Fruit fly (Drosophila melanogaster) whole organism, embryonic: ENCODE data around the gene CG13622.
A peak's percentile ranks its signal among the peaks of the same experiment; 100 is the strongest.

ENCODE experiments used
- ATbp ChIP-seq: fragments of 200-800 bp; sonication (Bioruptor generic); optimal IDR thresholded peaks from 2 replicates; lab custom pipeline; 2017; ENCODE audit warnings: missing biosample characterization, mild to moderate bottlenecking, missing genetic modification characterization, missing genetic modification reagents
- Aef1 ChIP-seq: fragments of 200-800 bp; sonication (Bioruptor generic); IDR thresholded peaks from 3 replicates; pipeline ENCODE4 v1.3.6; 2022; ENCODE audit warnings: missing biosample characterization, missing genetic modification characterization
- BEAF-32 ChIP-seq: fragments of 200-800 bp; sonication (Bioruptor generic); optimal IDR thresholded peaks from 3 replicates; lab custom pipeline; 2017; ENCODE audit warnings: missing biosample characterization, missing genetic modification characterization, mild to moderate bottlenecking, moderate library complexity, missing genetic modification reagents
- CG10267 ChIP-seq: fragments of 200-800 bp; sonication (Bioruptor generic); optimal IDR thresholded peaks from 2 replicates; lab custom pipeline; 2018; ENCODE audit warnings: missing biosample characterization, mild to moderate bottlenecking, missing genetic modification characterization, moderate library complexity
- CG11695 ChIP-seq: fragments of 200-800 bp; sonication (Bioruptor generic); IDR thresholded peaks from 3 replicates; pipeline ENCODE4 v1.3.6; 2022; ENCODE audit warnings: missing biosample characterization, missing genetic modification characterization
- CG14860 ChIP-seq: fragments of 200-800 bp; sonication (Bioruptor generic); IDR thresholded peaks from 3 replicates; pipeline ENCODE4 v1.3.6; 2022; ENCODE audit warnings: missing biosample characterization, missing genetic modification characterization; ENCODE audit not compliant: partially characterized antibody
- CG15479 ChIP-seq: fragments of 200-800 bp; sonication (Bioruptor generic); optimal IDR thresholded peaks from 3 replicates; lab custom pipeline; 2019; ENCODE audit warnings: missing biosample characterization, mild to moderate bottlenecking, missing genetic modification characterization, moderate library complexity
- CG1602 ChIP-seq: fragments of 200-800 bp; sonication (Bioruptor generic); optimal IDR thresholded peaks from 3 replicates; lab custom pipeline; 2016; ENCODE audit warnings: missing biosample characterization, missing genetic modification characterization
- CG1647 ChIP-seq: fragments of 200-800 bp; sonication (Bioruptor generic); optimal IDR thresholded peaks from 3 replicates; lab custom pipeline; 2016; ENCODE audit warnings: missing biosample characterization, missing genetic modification characterization
- CG3163 ChIP-seq: fragments of 200-800 bp; sonication (Bioruptor generic); optimal IDR thresholded peaks from 3 replicates; lab custom pipeline; 2016; ENCODE audit warnings: missing biosample characterization, missing genetic modification characterization
- CG32532 ChIP-seq: fragments of 200-800 bp; sonication (Bioruptor generic); IDR thresholded peaks from 2 replicates; pipeline ENCODE4 v1.3.6; 2022; ENCODE audit warnings: missing biosample characterization, missing genetic modification characterization
- CG3838 ChIP-seq: fragments of 200-800 bp; sonication (Bioruptor generic); optimal IDR thresholded peaks from 3 replicates; lab custom pipeline; 2016; ENCODE audit warnings: missing biosample characterization, missing genetic modification characterization
- CG7839 ChIP-seq: fragments of 200-800 bp; sonication (Bioruptor generic); optimal IDR thresholded peaks from 3 replicates; lab custom pipeline; 2018; ENCODE audit warnings: missing biosample characterization, mild to moderate bottlenecking, missing genetic modification characterization, moderate library complexity
- CG7928 ChIP-seq: fragments of 200-800 bp; sonication (Bioruptor generic); optimal IDR thresholded peaks from 2 replicates; lab custom pipeline; 2017; ENCODE audit warnings: missing biosample characterization, mild to moderate bottlenecking, missing genetic modification characterization
- Chrac-16 ChIP-seq: fragments of 200-800 bp; sonication (Bioruptor generic); optimal IDR thresholded peaks from 3 replicates; lab custom pipeline; 2016; ENCODE audit warnings: missing biosample characterization, missing genetic modification characterization
- CoRest ChIP-seq: fragments of 200-800 bp; sonication (Bioruptor generic); optimal IDR thresholded peaks from 3 replicates; lab custom pipeline; 2018; ENCODE audit warnings: missing biosample characterization, mild to moderate bottlenecking, missing genetic modification characterization, moderate library complexity
- CrebB ChIP-seq: fragments of 200-800 bp; sonication (Bioruptor generic); optimal IDR thresholded peaks from 3 replicates; lab custom pipeline; 2018; ENCODE audit warnings: missing biosample characterization, mild to moderate bottlenecking, missing genetic modification characterization
- Drgx ChIP-seq: fragments of 200-800 bp; sonication (Bioruptor generic); IDR thresholded peaks from 2 replicates; pipeline ENCODE4 v1.3.6; 2022; ENCODE audit warnings: missing biosample characterization, missing genetic modification characterization
- E2f1 ChIP-seq: fragments of 200-800 bp; sonication (Bioruptor generic); IDR thresholded peaks from 2 replicates; pipeline ENCODE4 v1.3.6; 2022; ENCODE audit warnings: missing biosample characterization, missing genetic modification characterization
- E2f2 ChIP-seq: fragments of 200-800 bp; sonication (Bioruptor generic); IDR thresholded peaks from 2 replicates; pipeline ENCODE4 v1.3.6; 2022; ENCODE audit warnings: missing biosample characterization, missing genetic modification characterization
- ERR ChIP-seq: fragments of 200-800 bp; sonication (Bioruptor generic); optimal IDR thresholded peaks from 2 replicates; lab custom pipeline; 2016; ENCODE audit warnings: missing biosample characterization, missing genetic modification characterization
- Fer1 ChIP-seq: fragments of 200-800 bp; sonication (Bioruptor generic); optimal IDR thresholded peaks from 2 replicates; lab custom pipeline; 2017; ENCODE audit warnings: missing biosample characterization, mild to moderate bottlenecking, missing genetic modification characterization
- HLHmδ ChIP-seq: fragments of 200-800 bp; sonication (Bioruptor generic); optimal IDR thresholded peaks from 2 replicates; lab custom pipeline; 2018; ENCODE audit warnings: missing biosample characterization, mild to moderate bottlenecking, missing genetic modification characterization, moderate library complexity
- Hey ChIP-seq: fragments of 200-800 bp; sonication (Bioruptor generic); optimal IDR thresholded peaks from 3 replicates; lab custom pipeline; 2018; ENCODE audit warnings: missing biosample characterization, mild to moderate bottlenecking, missing genetic modification characterization
- MESR4 ChIP-seq: fragments of 200-800 bp; sonication (Bioruptor generic); optimal IDR thresholded peaks from 2 replicates; lab custom pipeline; 2018; ENCODE audit warnings: missing biosample characterization, mild to moderate bottlenecking, missing genetic modification characterization, moderate library complexity
- Oaz ChIP-seq: fragments of 200-800 bp; sonication (Bioruptor generic); IDR thresholded peaks from 2 replicates; pipeline ENCODE4 v1.3.6; 2022; ENCODE audit warnings: missing biosample characterization, missing genetic modification characterization
- PHDP ChIP-seq: fragments of 200-800 bp; sonication (Bioruptor generic); optimal IDR thresholded peaks from 3 replicates; lab custom pipeline; 2018; ENCODE audit warnings: missing biosample characterization, mild to moderate bottlenecking, missing genetic modification characterization, moderate library complexity
- Side ChIP-seq: fragments of 200-800 bp; sonication (Bioruptor generic); optimal IDR thresholded peaks from 2 replicates; lab custom pipeline; 2016; ENCODE audit warnings: missing biosample characterization, missing genetic modification characterization
- Taf1 ChIP-seq: fragments of 200-800 bp; sonication (Bioruptor generic); IDR thresholded peaks from 2 replicates; pipeline ENCODE4 v1.3.6; 2022; ENCODE audit warnings: missing biosample characterization, missing genetic modification characterization
- Trl ChIP-seq, 3 experiments: fragments of >200 bp in 2 of 3; fragments of 200-800 bp in 1 of 3; sonication (Bioruptor generic) in 1 of 3; optimal IDR thresholded peaks; 2 replicates in 1 of 3; 3 replicates in 2 of 3; lab custom pipeline; 2016 to 2017; ENCODE audit warnings: missing biosample characterization in 1 of 3, missing genetic modification characterization in 1 of 3
- Xbp1 ChIP-seq: fragments of 200-800 bp; sonication (Bioruptor generic); optimal IDR thresholded peaks from 3 replicates; lab custom pipeline; 2016; ENCODE audit warnings: missing biosample characterization, mild to moderate bottlenecking, missing genetic modification characterization
- bbx ChIP-seq: fragments of 200-800 bp; sonication (Bioruptor generic); IDR thresholded peaks from 2 replicates; pipeline ENCODE4 v1.3.6; 2022; ENCODE audit warnings: missing biosample characterization, missing genetic modification characterization; ENCODE audit not compliant: partially characterized antibody
- caup ChIP-seq: fragments of 200-800 bp; sonication (Bioruptor generic); optimal IDR thresholded peaks from 3 replicates; lab custom pipeline; 2017; ENCODE audit warnings: missing biosample characterization, mild to moderate bottlenecking, missing genetic modification characterization, moderate library complexity; ENCODE audit not compliant: severe bottlenecking
- chif ChIP-seq, 2 experiments: fragments of 200-800 bp; sonication (Bioruptor generic); optimal IDR thresholded peaks; 3 replicates each; lab custom pipeline; 2016; ENCODE audit warnings: missing biosample characterization in 2 of 2, missing genetic modification characterization in 2 of 2
- dpn ChIP-seq, 2 experiments: fragments of 200-800 bp; sonication (Bioruptor generic); optimal IDR thresholded peaks; 3 replicates each; lab custom pipeline; 2016; ENCODE audit warnings: missing biosample characterization in 2 of 2, missing genetic modification characterization in 2 of 2
- fu2 ChIP-seq: fragments of 200-800 bp; sonication (Bioruptor generic); optimal IDR thresholded peaks from 2 replicates; lab custom pipeline; 2016; ENCODE audit warnings: missing biosample characterization, missing genetic modification characterization
- inv ChIP-seq: fragments of 200-800 bp; sonication (Bioruptor generic); IDR thresholded peaks from 2 replicates; pipeline ENCODE4 v1.3.6; 2022; ENCODE audit warnings: missing biosample characterization, missing genetic modification characterization; ENCODE audit not compliant: partially characterized antibody
- knrl ChIP-seq: fragments of 200-800 bp; sonication (Bioruptor generic); IDR thresholded peaks from 3 replicates; pipeline ENCODE4 v1.3.6; 2022; ENCODE audit warnings: missing biosample characterization, missing genetic modification characterization; ENCODE audit not compliant: partially characterized antibody
- lab ChIP-seq: fragments of 200-800 bp; sonication (Bioruptor generic); optimal IDR thresholded peaks from 3 replicates; lab custom pipeline; 2017; ENCODE audit warnings: missing biosample characterization, missing genetic modification characterization, mild to moderate bottlenecking, moderate library complexity, missing genetic modification reagents
- nau ChIP-seq: fragments of 200-800 bp; sonication (Bioruptor generic); optimal IDR thresholded peaks from 3 replicates; lab custom pipeline; 2017; ENCODE audit warnings: missing biosample characterization, mild to moderate bottlenecking, missing genetic modification characterization, missing genetic modification reagents
- nerfin-2 ChIP-seq: fragments of 200-800 bp; sonication (Bioruptor generic); IDR thresholded peaks from 2 replicates; pipeline ENCODE4 v1.3.6; 2022; ENCODE audit warnings: missing biosample characterization, missing genetic modification characterization; ENCODE audit not compliant: partially characterized antibody
- oc ChIP-seq: fragments of 200-800 bp; sonication (Bioruptor generic); optimal IDR thresholded peaks from 2 replicates; lab custom pipeline; 2018; ENCODE audit warnings: missing biosample characterization, mild to moderate bottlenecking, missing genetic modification characterization, moderate library complexity
- scrt ChIP-seq: fragments of 200-800 bp; sonication (Bioruptor generic); optimal IDR thresholded peaks from 2 replicates; lab custom pipeline; 2018; ENCODE audit warnings: missing biosample characterization, mild to moderate bottlenecking, missing genetic modification characterization, moderate library complexity
- slou ChIP-seq: fragments of 200-800 bp; sonication (Bioruptor generic); optimal IDR thresholded peaks from 3 replicates; lab custom pipeline; 2016; ENCODE audit warnings: missing biosample characterization, missing genetic modification characterization
- slp2 ChIP-seq: fragments of 200-800 bp; sonication (Bioruptor generic); optimal IDR thresholded peaks from 2 replicates; lab custom pipeline; 2016; ENCODE audit warnings: missing biosample characterization, missing genetic modification characterization
- tna ChIP-seq: fragments of 200-800 bp; sonication (Bioruptor generic); IDR thresholded peaks from 2 replicates; pipeline ENCODE4 v1.3.6; 2022; ENCODE audit warnings: missing biosample characterization, missing genetic modification characterization; ENCODE audit not compliant: partially characterized antibody
- zfh1 ChIP-seq: fragments of 200-800 bp; sonication (Bioruptor generic); IDR thresholded peaks from 3 replicates; pipeline ENCODE4 v1.3.6; 2022; ENCODE audit warnings: missing biosample characterization, missing genetic modification characterization

Gene CG13622

DNA sequence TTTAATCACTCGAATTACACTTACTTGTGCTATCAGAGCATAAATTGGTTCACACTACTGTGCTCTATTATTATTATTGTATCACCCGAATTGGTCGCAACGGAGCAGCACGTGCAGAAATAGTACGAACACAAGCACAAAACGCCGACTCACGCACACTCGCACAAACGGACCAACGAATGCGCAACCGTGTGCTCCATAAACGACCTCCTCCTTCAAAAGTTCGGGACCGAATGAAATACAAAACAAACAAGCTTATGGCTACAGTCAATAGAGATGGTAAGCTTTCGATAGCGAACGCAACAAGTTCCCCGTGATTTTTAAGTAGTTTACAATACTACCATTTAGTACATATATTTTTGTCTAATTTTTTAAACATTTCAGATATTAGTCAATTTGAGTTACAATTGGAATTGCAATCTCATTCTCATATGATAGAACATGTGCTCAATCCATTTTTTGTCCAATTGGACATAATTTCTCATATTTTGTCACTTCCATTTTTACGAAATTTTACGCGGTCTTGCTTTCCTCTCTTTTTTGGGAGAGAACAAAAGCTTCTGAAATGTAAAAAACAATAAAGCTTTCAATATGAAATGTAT lies 20.3 kb upstream of the CG13622 start, which contains the start of gene Cftr (continued):
- TF ChIP-seq caup (GFP tag; lab: Kevin White, UChicago) (peak; percentile 83), HLHmδ (GFP tag; lab: Kevin White, UChicago) (peak; percentile 9), CG7839 (tag; lab: Kevin White, UChicago) (peak; percentile 34), chif (GFP tag; optimal IDR thresholded peaks at IDR 0.05; lab: Kevin White, UChicago) (peak in 1 of 2 experiments; percentile 43), nau (no peak), PHDP (tag; lab: Kevin White, UChicago) (peak; percentile 15), ERR (peak; percentile 52), CG1602 (GFP tag; lab: Kevin White, UChicago) (no peak), bbx (GFP tag; lab: Robert Waterston, UW) (peak; percentile 74; the same call in 1 of the 2 replicates), Xbp1 (peak; percentile 39), slou (GFP tag; lab: Kevin White, UChicago) (no peak), E2f2 (peak; percentile 51), CG7928 (GFP tag; lab: Kevin White, UChicago) (peak; percentile 25), dpn (GFP tag; optimal IDR thresholded peaks at IDR 0.05; lab: Kevin White, UChicago) (peak; percentile 40 to 69), nerfin-2 (GFP tag; lab: Robert Waterston, UW) (no peak), inv (GFP tag; lab: Robert Waterston, UW) (peak; percentile 27; the same call in 1 of the 2 replicates), CrebB (peak; percentile 45), fu2 (GFP tag; lab: Kevin White, UChicago) (peak; percentile 1), CG32532 (GFP tag; lab: Robert Waterston, UW) (peak; percentile 64), Hey (peak; percentile 47), scrt (peak; percentile 96), CoRest (tag; lab: Kevin White, UChicago) (peak; percentile 21), Fer1 (GFP tag; lab: Kevin White, UChicago) (peak; percentile 68), slp2 (no peak), tna (peak; percentile 41; the same call in 1 of the 2 replicates), knrl (0 out of 3 replicates have a peak, but pooled peaks have one; percentile 18), ATbp (no peak), oc (peak; percentile 55), Aef1 (GFP tag; lab: Robert Waterston, UW) (peak; percentile 30; the same call in 1 of the 3 replicates), Oaz (no peak), CG1647 (GFP tag; lab: Kevin White, UChicago) (peak; percentile 43), CG15479 (GFP tag; lab: Kevin White, UChicago) (no peak), BEAF-32 (peak; percentile 46), Taf1 (GFP tag; lab: Robert Waterston, UW) (peak; percentile 52; the same call in 1 of the 2 replicates), CG14860 (GFP tag; lab: Robert Waterston, UW) (no peak), MESR4 (GFP tag; lab: Kevin White, UChicago) (peak; percentile 23), CG3838 (peak; percentile 92), E2f1 (GFP tag; lab: Robert Waterston, UW) (peak; percentile 48; the same call in 1 of the 2 replicates), CG3163 (GFP tag; lab: Kevin White, UChicago) (peak; percentile 5), Trl (optimal IDR thresholded peaks at IDR 0.05; lab: Kevin White, UChicago) (peak in 1 of 2 experiments; percentile 70), Trl (GFP tag; optimal IDR thresholded peaks at IDR 0.05; lab: Kevin White, UChicago) (peak; percentile 26), lab (peak; percentile 83), CG10267 (tag; lab: Kevin White, UChicago) (peak; percentile 61), Side (peak; percentile 49), Drgx (peak; percentile 52), Chrac-16 (GFP tag; lab: Kevin White, UChicago) (peak; percentile 16), zfh1 (GFP tag; lab: Robert Waterston, UW) (no peak), CG11695 (0 out of 3 replicates have a peak, but pooled peaks have one; percentile 25)
